Worm (Caenorhabditis elegans) whole organism, midembryonic: Measurements from ENCODE around the gene nlp-67.
"Not testable (repeated sequence)": the region's sequence is repeated elsewhere in the genome, so short reads cannot be mapped to it uniquely, and the experiment has no call there.

Experiments
- T22C8.4 ChIP-seq: fragments of 200-800 bp; sonication (Bioruptor generic); IDR thresholded peaks from 2 replicates; pipeline ENCODE4 v1.3.6; 2022; ENCODE audit warnings: missing genetic modification characterization, missing compliant biosample characterization
- cog-1 ChIP-seq: sonication (generic microtip); optimal IDR thresholded peaks from 2 replicates; lab custom pipeline; 2016; ENCODE audit warnings: missing genetic modification characterization, missing compliant biosample characterization
- flt-1 ChIP-seq: fragments of 200-800 bp; sonication (Bioruptor generic); IDR thresholded peaks from 2 replicates; pipeline ENCODE4 v1.3.6; 2022; ENCODE audit warnings: missing genetic modification characterization, missing compliant biosample characterization
- klf-2 ChIP-seq: fragments of 200-800 bp; sonication (Bioruptor generic); conservative IDR thresholded peaks from 2 replicates; pipeline ENCODE4 v1.3.6; 2022; ENCODE audit warnings: missing genetic modification reagents, missing genetic modification characterization, missing compliant biosample characterization
- med-1 ChIP-seq: sonication (generic microtip); optimal IDR thresholded peaks from 2 replicates; lab custom pipeline; 2017; ENCODE audit warnings: missing genetic modification characterization, mild to moderate bottlenecking, missing compliant biosample characterization, antibody characterized with exemption, missing genetic modification reagents; ENCODE audit not compliant: insufficient read depth
- ref-1 ChIP-seq: fragments of 200-800 bp; sonication (Bioruptor generic); conservative IDR thresholded peaks from 2 replicates; pipeline ENCODE4 v1.3.6; 2022; ENCODE audit warnings: missing genetic modification reagents, missing genetic modification characterization, missing compliant biosample characterization
- tab-1 ChIP-seq: fragments of 200-800 bp; sonication (Bioruptor generic); IDR thresholded peaks from 2 replicates; pipeline ENCODE4 v1.3.6; 2022; ENCODE audit warnings: missing genetic modification characterization, missing compliant biosample characterization
- ztf-23 ChIP-seq: fragments of 200-800 bp; sonication (Bioruptor generic); IDR thresholded peaks from 2 replicates; pipeline ENCODE4 v1.3.6; 2022; ENCODE audit warnings: missing genetic modification reagents, missing genetic modification characterization, missing compliant biosample characterization
- ztf-29 ChIP-seq: fragments of 200-800 bp; sonication (Bioruptor generic); IDR thresholded peaks from 2 replicates; pipeline ENCODE4 v1.3.6; 2022; ENCODE audit warnings: missing genetic modification reagents, missing genetic modification characterization, missing compliant biosample characterization

Gene nlp-67

DNA sequence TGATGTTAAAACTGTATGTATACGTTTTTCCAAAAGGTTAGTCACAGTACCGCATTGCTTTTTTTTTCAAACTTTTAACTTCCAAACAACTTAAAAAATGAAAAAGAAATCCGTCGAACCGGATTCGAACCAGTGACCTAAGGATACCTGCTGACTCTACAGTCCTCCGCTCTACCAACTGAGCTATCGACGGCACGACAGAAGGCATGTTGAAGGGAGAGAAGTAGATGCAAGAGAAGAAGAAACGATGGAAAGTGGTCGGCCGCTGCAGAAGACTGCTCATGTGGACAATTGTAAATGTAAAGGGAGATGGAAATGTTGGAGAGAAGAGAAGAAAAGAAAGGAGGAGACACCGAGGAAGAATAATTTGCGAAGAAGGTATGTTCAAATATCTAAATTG, 25.5 kb downstream of the nlp-67 start:
- peak; percentile 85 for TF ChIP-seq ref-1 (GFP tag; lab: Robert Waterston, UW)
- peak; percentile 88 for TF ChIP-seq T22C8.4 (GFP tag; lab: Robert Waterston, UW)
- peak; percentile 96 for TF ChIP-seq flt-1 (GFP tag; lab: Robert Waterston, UW)
- peak; percentile 93 for TF ChIP-seq tab-1
- TF ChIP-seq ztf-23 (GFP tag; lab: Robert Waterston, UW) = peak; percentile 94
- peak; percentile 77 for TF ChIP-seq med-1 (GFP tag; lab: Kevin White, UChicago)
- TF ChIP-seq cog-1 (tag; lab: Kevin White, UChicago) = peak; percentile 57
- TF ChIP-seq ztf-29 (GFP tag; lab: Robert Waterston, UW) = peak; percentile 90
- TF ChIP-seq klf-2 = peak; percentile 95

ce11 chrX:16210518-16210917, 26.3 kb downstream of the nlp-67 start, which contains the start of gene R11.4:
Gene R11.4 (minus strand): TSS chrX:16210618.
- TF ChIP-seq T22C8.4 (GFP tag; lab: Robert Waterston, UW) (no peak), cog-1 (tag; lab: Kevin White, UChicago) (no peak)

ce11 chrX:16212306-16212705, 28.1 kb downstream of the nlp-67 start, which contains the start of gene F23A7.4:
Gene F23A7.4 (plus strand): TSS chrX:16212606.
- not testable (repeated sequence) for TF ChIP-seq ztf-29 (GFP tag; lab: Robert Waterston, UW); tab-1; cog-1 (tag; lab: Kevin White, UChicago)

DNA sequence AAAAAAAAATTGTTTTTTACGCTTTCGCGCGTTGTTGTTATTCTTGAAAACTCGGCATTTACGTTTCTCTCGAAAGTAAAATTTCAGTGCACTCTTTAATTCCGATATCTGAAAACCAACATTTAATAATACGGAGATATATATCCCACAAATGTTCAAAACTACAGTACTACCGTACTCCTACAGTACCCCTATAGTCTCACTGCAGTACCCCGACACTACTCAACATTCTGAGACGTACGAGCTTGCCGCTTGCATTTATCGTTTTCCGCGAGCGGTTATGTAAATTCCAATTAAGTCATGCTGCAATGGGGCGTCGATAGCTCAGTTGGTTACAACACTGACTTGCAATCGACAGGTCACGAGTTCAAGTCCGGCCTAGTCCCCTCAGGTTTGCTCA, 28.9 kb downstream of the nlp-67 start, which contains the start of gene F23A7.8:
Gene F23A7.8, plus strand, starts transcription at position 301 of the 400 bp plus-strand sequence.
- not testable (repeated sequence) for TF ChIP-seq ref-1 (GFP tag; lab: Robert Waterston, UW); T22C8.4 (GFP tag; lab: Robert Waterston, UW); klf-2

- TF ChIP-seq flt-1 (GFP tag; lab: Robert Waterston, UW) (no peak), ztf-23 (GFP tag; lab: Robert Waterston, UW) (no peak), ref-1 (GFP tag; lab: Robert Waterston, UW) (no peak), med-1 (GFP tag; lab: Kevin White, UChicago) (no peak), tab-1 (no peak), klf-2 (no peak), cog-1 (tag; lab: Kevin White, UChicago) (no peak), ztf-29 (GFP tag; lab: Robert Waterston, UW) (no peak), T22C8.4 (GFP tag; lab: Robert Waterston, UW) (no peak)
Observed at ce11 chrX:16217108-16217507, 32.9 kb downstream of the nlp-67 start, which contains the start of gene F23A7.1. Gene F23A7.1 (plus strand): TSS chrX:16217408.

- TF ChIP-seq T22C8.4 (GFP tag; lab: Robert Waterston, UW) (no peak), ztf-23 (GFP tag; lab: Robert Waterston, UW) (no peak), flt-1 (GFP tag; lab: Robert Waterston, UW) (peak; percentile 64; the same call in 1 of the 2 replicates)
Observed at ce11 chrX:16217749-16218148, 33.6 kb downstream of the nlp-67 start.

- TF ChIP-seq tab-1 (no peak), cog-1 (tag; lab: Kevin White, UChicago) (no peak), T22C8.4 (GFP tag; lab: Robert Waterston, UW) (no peak), ztf-23 (GFP tag; lab: Robert Waterston, UW) (no peak), klf-2 (no peak), ztf-29 (GFP tag; lab: Robert Waterston, UW) (no peak), flt-1 (GFP tag; lab: Robert Waterston, UW) (no peak), med-1 (GFP tag; lab: Kevin White, UChicago) (no peak), ref-1 (GFP tag; lab: Robert Waterston, UW) (no peak)
Observed at ce11 chrX:16218306-16218705, 34.1 kb downstream of the nlp-67 start.

ce11 chrX:16219710-16220109, 35.5 kb downstream of the nlp-67 start, which contains the start of gene F23A7.3:
Gene F23A7.3 (plus strand): TSS chrX:16220010.
- not testable (repeated sequence) for TF ChIP-seq klf-2; ztf-29 (GFP tag; lab: Robert Waterston, UW); ref-1 (GFP tag; lab: Robert Waterston, UW)

DNA sequence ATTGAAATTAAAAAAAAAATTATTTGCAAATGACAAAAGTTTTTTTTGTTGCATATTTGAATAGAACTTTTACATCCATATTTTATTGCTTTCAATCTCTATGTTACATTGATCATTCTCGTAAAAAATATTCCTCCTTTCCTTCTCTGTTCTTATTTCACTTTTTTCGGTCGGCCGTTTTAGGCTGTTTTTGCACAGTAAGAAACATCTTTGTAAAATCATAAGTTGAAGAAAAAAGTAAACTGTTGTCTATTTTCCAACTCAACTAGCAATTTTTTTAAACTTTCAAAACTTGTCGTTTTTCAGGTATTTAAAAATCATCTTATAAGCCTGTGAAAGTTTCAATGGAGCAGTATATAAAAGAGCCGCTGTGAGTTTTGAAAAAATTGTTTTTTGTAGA, 44.5 kb downstream of the nlp-67 start, which contains the start of gene F23A7.5:
Gene F23A7.5, plus strand, starts transcription at position 301 of the 400 bp plus-strand sequence.
- TF ChIP-seq ref-1 (GFP tag; lab: Robert Waterston, UW) (no peak), ztf-23 (GFP tag; lab: Robert Waterston, UW) (no peak), flt-1 (GFP tag; lab: Robert Waterston, UW) (no peak), med-1 (GFP tag; lab: Kevin White, UChicago) (no peak), ztf-29 (GFP tag; lab: Robert Waterston, UW) (no peak), tab-1 (no peak), T22C8.4 (GFP tag; lab: Robert Waterston, UW) (no peak), klf-2 (no peak), cog-1 (tag; lab: Kevin White, UChicago) (no peak)
